Worm (Caenorhabditis elegans) whole organism, early embryonic: Measurements from ENCODE around the gene F39G3.4.

Source experiments
- B0310.2 ChIP-seq: sonication (generic microtip); optimal IDR thresholded peaks from 2 replicates; lab custom pipeline; 2016; ENCODE audit warnings: mild to moderate bottlenecking, missing genetic modification characterization, missing compliant biosample characterization
- F13C5.2 ChIP-seq: sonication (generic microtip); optimal IDR thresholded peaks from 2 replicates; lab custom pipeline; 2017; ENCODE audit warnings: mild to moderate bottlenecking, missing genetic modification characterization, inconsistent platforms, missing compliant biosample characterization
- aly-1 ChIP-seq: sonication (generic microtip); optimal IDR thresholded peaks from 2 replicates; lab custom pipeline; 2016; ENCODE audit warnings: missing genetic modification characterization, missing compliant biosample characterization
- ama-1 ChIP-seq: fragments of 150-350 bp; optimal IDR thresholded peaks from 2 replicates; lab custom pipeline; 2014
- ceh-13 ChIP-seq: fragments of 200-800 bp; sonication (Bioruptor generic); optimal IDR thresholded peaks from 2 replicates; lab custom pipeline; 2018; ENCODE audit warnings: mild to moderate bottlenecking, missing genetic modification characterization, missing compliant biosample characterization
- ceh-36 ChIP-seq: sonication (generic microtip); optimal IDR thresholded peaks from 2 replicates; lab custom pipeline; 2016; ENCODE audit warnings: missing genetic modification characterization, inconsistent platforms, missing compliant biosample characterization
- ets-7 ChIP-seq: sonication (generic microtip); optimal IDR thresholded peaks from 2 replicates; lab custom pipeline; 2016; ENCODE audit warnings: missing genotype, missing genetic modification characterization, missing compliant biosample characterization
- flt-1 ChIP-seq: fragments of 200-800 bp; sonication (Bioruptor generic); IDR thresholded peaks from 2 replicates; pipeline ENCODE4 v1.3.6; 2022; ENCODE audit warnings: missing genetic modification characterization, missing compliant biosample characterization
- hmbx-1 ChIP-seq: sonication (generic microtip); optimal IDR thresholded peaks from 2 replicates; lab custom pipeline; 2016; ENCODE audit warnings: mild to moderate bottlenecking, missing genetic modification characterization, missing compliant biosample characterization
- hmg-4 ChIP-seq: fragments of 200-800 bp; sonication (Bioruptor generic); optimal IDR thresholded peaks from 2 replicates; lab custom pipeline; 2018; ENCODE audit warnings: mild to moderate bottlenecking, missing genetic modification characterization, missing compliant biosample characterization
- hnd-1 ChIP-seq: sonication (generic microtip); optimal IDR thresholded peaks from 2 replicates; lab custom pipeline; 2016; ENCODE audit warnings: missing genetic modification characterization, missing compliant biosample characterization
- pes-1 ChIP-seq: fragments of 200-800 bp; sonication (Bioruptor generic); IDR thresholded peaks from 2 replicates; pipeline ENCODE4 v1.3.6; 2022; ENCODE audit warnings: missing genetic modification reagents, missing genetic modification characterization, missing compliant biosample characterization
- scrt-1 ChIP-seq: fragments of 200-800 bp; sonication (Bioruptor generic); IDR thresholded peaks from 2 replicates; pipeline ENCODE4 v1.3.6; 2022; ENCODE audit warnings: missing genetic modification characterization, missing compliant biosample characterization
- sea-1 ChIP-seq: fragments of 200-800 bp; sonication (Bioruptor generic); conservative IDR thresholded peaks from 2 replicates; pipeline ENCODE4 v1.3.6; 2022; ENCODE audit warnings: missing genetic modification characterization, missing compliant biosample characterization
- tbx-11 ChIP-seq: fragments of 200-800 bp; sonication (Bioruptor generic); IDR thresholded peaks from 2 replicates; pipeline ENCODE4 v1.3.6; 2022; ENCODE audit warnings: missing genetic modification characterization, missing compliant biosample characterization
- tbx-37 ChIP-seq: fragments of 200-800 bp; sonication (Bioruptor generic); conservative IDR thresholded peaks from 2 replicates; pipeline ENCODE4 v1.3.6; 2022; ENCODE audit warnings: missing genetic modification reagents, missing genetic modification characterization, missing compliant biosample characterization
- tra-4 ChIP-seq: sonication (generic microtip); optimal IDR thresholded peaks from 2 replicates; lab custom pipeline; 2017; ENCODE audit warnings: missing genetic modification characterization, missing compliant biosample characterization

F39G3.4 gene

ce11 chrV:4710464-4710863, 14.1 kb upstream of the F39G3.4 start, which contains the start of gene oac-24:
Gene oac-24, plus strand, starts transcription at chrV:4710764.
- no peak for TF ChIP-seq ets-7 (tag; lab: Kevin White, UChicago)
- no peak for TF ChIP-seq ama-1
- no peak for TF ChIP-seq ceh-13 (GFP tag; lab: Kevin White, UChicago)
- TF ChIP-seq pes-1 (GFP tag; lab: Robert Waterston, UW) = no peak
- TF ChIP-seq scrt-1 = no peak
- no peak for TF ChIP-seq tbx-37 (GFP tag; lab: Robert Waterston, UW)
- no peak for TF ChIP-seq hmg-4
- TF ChIP-seq hnd-1 = no peak
- TF ChIP-seq aly-1 (tag; lab: Kevin White, UChicago) = no peak
- no peak for TF ChIP-seq flt-1
- no peak for TF ChIP-seq sea-1
- no peak for TF ChIP-seq B0310.2 (tag; lab: Kevin White, UChicago)

- TF ChIP-seq pes-1 (GFP tag; lab: Robert Waterston, UW) (no peak), tra-4 (no peak), flt-1 (no peak), ets-7 (tag; lab: Kevin White, UChicago) (no peak), aly-1 (tag; lab: Kevin White, UChicago) (no peak), tbx-11 (GFP tag; lab: Robert Waterston, UW) (no peak), F13C5.2 (tag; lab: Kevin White, UChicago) (no peak), ceh-36 (tag; lab: Kevin White, UChicago) (no peak), sea-1 (no peak), ceh-13 (GFP tag; lab: Kevin White, UChicago) (no peak), scrt-1 (no peak), tbx-37 (GFP tag; lab: Robert Waterston, UW) (no peak), hmg-4 (no peak), B0310.2 (tag; lab: Kevin White, UChicago) (no peak), hmbx-1 (tag; lab: Kevin White, UChicago) (no peak), hnd-1 (no peak), ama-1 (no peak)
Measured at ce11 chrV:4719965-4720364, 4.6 kb upstream of the F39G3.4 start, which contains the start of gene prx-6. Gene prx-6, minus strand, starts transcription at chrV:4720093.

- TF ChIP-seq aly-1 (tag; lab: Kevin White, UChicago) (no peak), hnd-1 (no peak), F13C5.2 (tag; lab: Kevin White, UChicago) (no peak), B0310.2 (tag; lab: Kevin White, UChicago) (no peak), tbx-11 (GFP tag; lab: Robert Waterston, UW) (no peak), hmbx-1 (tag; lab: Kevin White, UChicago) (no peak), ceh-13 (GFP tag; lab: Kevin White, UChicago) (no peak), tbx-37 (GFP tag; lab: Robert Waterston, UW) (no peak), hmg-4 (no peak)
Measured at ce11 chrV:4720884-4721464, 3.6 kb upstream of the F39G3.4 start.

- TF ChIP-seq B0310.2 (tag; lab: Kevin White, UChicago) = no peak
Measured at ce11 chrV:4722314-4722713, 2.2 kb upstream of the F39G3.4 start, which contains the start of gene F39G3.5. Gene F39G3.5, plus strand, starts transcription at chrV:4722614.

- TF ChIP-seq ceh-13 (GFP tag; lab: Kevin White, UChicago) (no peak), ceh-36 (tag; lab: Kevin White, UChicago) (no peak), tra-4 (no peak), B0310.2 (tag; lab: Kevin White, UChicago) (no peak), flt-1 (no peak), pes-1 (GFP tag; lab: Robert Waterston, UW) (no peak), ets-7 (tag; lab: Kevin White, UChicago) (no peak), tbx-11 (GFP tag; lab: Robert Waterston, UW) (no peak)
Measured at ce11 chrV:4730075-4730474, 5.5 kb downstream of the F39G3.4 start, which contains the start of gene tig-2. Gene tig-2, minus strand, starts transcription at chrV:4730161.

- TF ChIP-seq pes-1 (GFP tag; lab: Robert Waterston, UW) (peak; percentile 90), hmg-4 (peak; percentile 85), tbx-11 (GFP tag; lab: Robert Waterston, UW) (peak; percentile 87), flt-1 (peak; percentile 74), hnd-1 (peak; percentile 75), ama-1 (no peak), F13C5.2 (tag; lab: Kevin White, UChicago) (peak; percentile 94), hmbx-1 (tag; lab: Kevin White, UChicago) (peak; percentile 63), scrt-1 (peak; percentile 85), aly-1 (tag; lab: Kevin White, UChicago) (peak; percentile 65), ets-7 (tag; lab: Kevin White, UChicago) (peak; percentile 61), sea-1 (peak; percentile 74; the same call in 1 of the 2 replicates), tra-4 (peak; percentile 15), ceh-13 (GFP tag; lab: Kevin White, UChicago) (peak; percentile 83), B0310.2 (tag; lab: Kevin White, UChicago) (peak; percentile 65), tbx-37 (GFP tag; lab: Robert Waterston, UW) (peak; percentile 82), ceh-36 (tag; lab: Kevin White, UChicago) (peak; percentile 81)
Measured at ce11 chrV:4731154-4731961, 6.8 kb downstream of the F39G3.4 start, which contains the start of gene F39G3.3. Gene F39G3.3, plus strand, starts transcription at chrV:4731911.

ce11 chrV:4733952-4734351, 9.4 kb downstream of the F39G3.4 start:
- TF ChIP-seq ama-1 (no peak), pes-1 (GFP tag; lab: Robert Waterston, UW) (no peak), hmbx-1 (tag; lab: Kevin White, UChicago) (no peak), ceh-13 (GFP tag; lab: Kevin White, UChicago) (no peak), tbx-37 (GFP tag; lab: Robert Waterston, UW) (no peak), B0310.2 (tag; lab: Kevin White, UChicago) (no peak), hnd-1 (no peak)
